Fruit fly (Drosophila melanogaster) ovary, adult (tissue): Measurements from ENCODE around the gene SkpE.

Experiments used
- CG17801 ChIP-seq: fragments of 200-800 bp; optimal IDR thresholded peaks from 2 replicates; lab custom pipeline; 2019; ENCODE audit warnings: missing biosample characterization, mild to moderate bottlenecking, missing genetic modification characterization, moderate library complexity; ENCODE audit not compliant: partially characterized antibody

The SkpE gene

dm6 chrX:19781861-19782260 lies 42.0 kb downstream of the SkpE start:
- TF ChIP-seq CG17801 (GFP tag; lab: Kevin White, UChicago) = no peak

- no peak for TF ChIP-seq CG17801 (GFP tag; lab: Kevin White, UChicago)
These were observed 48.7 kb downstream of the SkpE start for dm6 chrX:19775055-19775645.

- TF ChIP-seq CG17801 (GFP tag; lab: Kevin White, UChicago) = no peak
These were observed 49.9 kb downstream of the SkpE start for dm6 chrX:19773734-19774702.
